In genomic region chrX:4818252-4818651, ce11 we compare ENCODE assay signal across 7 worm cellular contexts.
A peak's percentile ranks its signal among the peaks of the same experiment; 100 is the strongest.
TF ChIP-seq lines count a peak whose summit lies in the region.

Gene R08E3.3, plus strand, starts transcription at chrX:4818593.

TF ChIP-seq in whole organism, L1 larva, 84 proteins besides CTCF, POLR2A, EP300 and RAD21 (continues in another document):
- no peak for TF ChIP-seq jun-1 (tag; optimal IDR thresholded peaks at IDR 0.05; lab: Kevin White, UChicago)
- TF ChIP-seq nhr-11 (tag; optimal IDR thresholded peaks at IDR 0.05; lab: Kevin White, UChicago), result no peak
- TF ChIP-seq fos-1 (tag; optimal IDR thresholded peaks at IDR 0.05; lab: Kevin White, UChicago), result no peak
- TF ChIP-seq aly-2 (tag; optimal IDR thresholded peaks at IDR 0.05; lab: Kevin White, UChicago), result no peak
- TF ChIP-seq alr-1 (tag; optimal IDR thresholded peaks at IDR 0.05; lab: Kevin White, UChicago; ENCODE audit: borderline replicate concordance), result no peak
- no peak for TF ChIP-seq mab-9 (GFP tag; IDR thresholded peaks at IDR 0.05; lab: Robert Waterston, UW)
- TF ChIP-seq lin-39 (tag; optimal IDR thresholded peaks at IDR 0.05; lab: Kevin White, UChicago), result no peak
- TF ChIP-seq mep-1 (tag; optimal IDR thresholded peaks at IDR 0.05; lab: Kevin White, UChicago), result peak; percentile 68
- no peak for TF ChIP-seq tbx-2 (tag; optimal IDR thresholded peaks at IDR 0.05; lab: Kevin White, UChicago)
- no peak for TF ChIP-seq lin-13 (GFP tag; optimal IDR thresholded peaks at IDR 0.05; lab: Kevin White, UChicago)
- TF ChIP-seq unc-30 (tag; optimal IDR thresholded peaks at IDR 0.05; lab: Kevin White, UChicago), result no peak
- TF ChIP-seq hpl-2 (GFP tag; optimal IDR thresholded peaks at IDR 0.05; lab: Kevin White, UChicago), result no peak
- TF ChIP-seq nhr-77 (tag; optimal IDR thresholded peaks at IDR 0.05; lab: Kevin White, UChicago), result no peak
- TF ChIP-seq nhr-85 (tag; lab: Kevin White, UChicago), result peak; percentile 71

TF ChIP-seq in whole organism, L2 larva, 48 proteins besides CTCF, POLR2A, EP300 and RAD21 (continues in another document):
- TF ChIP-seq lsy-2 (tag; optimal IDR thresholded peaks at IDR 0.05; lab: Kevin White, UChicago) (peak; percentile 84 to 97), nhr-21 (tag; optimal IDR thresholded peaks at IDR 0.05; lab: Kevin White, UChicago) (peak; percentile 4), nhr-11 (tag; optimal IDR thresholded peaks at IDR 0.05; lab: Kevin White, UChicago) (no peak), sma-3 (GFP tag; optimal IDR thresholded peaks at IDR 0.05; lab: Kevin White, UChicago) (peak; percentile 3), sma-9 (GFP tag; optimal IDR thresholded peaks at IDR 0.05; lab: Kevin White, UChicago) (peak; percentile 9), sma-9 (tag; optimal IDR thresholded peaks at IDR 0.05; lab: Kevin White, UChicago) (no peak), ztf-11 (tag; optimal IDR thresholded peaks at IDR 0.05; lab: Kevin White, UChicago) (no peak), mbf-1 (tag; optimal IDR thresholded peaks at IDR 0.05; lab: Kevin White, UChicago) (no peak), alr-1 (tag; optimal IDR thresholded peaks at IDR 0.05; lab: Kevin White, UChicago) (no peak), R02D3.7 (tag; optimal IDR thresholded peaks at IDR 0.05; lab: Kevin White, UChicago) (no peak), F13H6.1 (tag; optimal IDR thresholded peaks at IDR 0.05; lab: Kevin White, UChicago) (no peak), C34F6.9 (tag; optimal IDR thresholded peaks at IDR 0.05; lab: Kevin White, UChicago) (peak; percentile 41), unc-62 (GFP tag; optimal IDR thresholded peaks at IDR 0.05; lab: Kevin White, UChicago) (no peak), unc-55 (GFP tag; optimal IDR thresholded peaks at IDR 0.05; lab: Kevin White, UChicago) (peak; percentile 43)

TF ChIP-seq in whole organism, L3 larva, 47 proteins besides CTCF, POLR2A, EP300 and RAD21:
- no peak for TF ChIP-seq lin-15B (tag; optimal IDR thresholded peaks at IDR 0.05; lab: Kevin White, UChicago)
- TF ChIP-seq sea-2 (GFP tag; optimal IDR thresholded peaks at IDR 0.05; lab: Kevin White, UChicago), result no peak
- no peak for TF ChIP-seq elt-1 (tag; optimal IDR thresholded peaks at IDR 0.05; lab: Kevin White, UChicago)
- peak; percentile 24 for TF ChIP-seq nhr-23 (tag; optimal IDR thresholded peaks at IDR 0.05; lab: Kevin White, UChicago)
- TF ChIP-seq pha-4 (tag; optimal IDR thresholded peaks at IDR 0.05; lab: Kevin White, UChicago), result peak; percentile 76
- peak; percentile 11 for TF ChIP-seq nhr-25 (tag; optimal IDR thresholded peaks at IDR 0.05; lab: Kevin White, UChicago)
- peak; percentile 64 for TF ChIP-seq nfya-1 (tag; optimal IDR thresholded peaks at IDR 0.05; lab: Kevin White, UChicago; ENCODE audit: insufficient read depth)
- TF ChIP-seq unc-39 (tag; optimal IDR thresholded peaks at IDR 0.05; lab: Kevin White, UChicago), result no peak
- TF ChIP-seq elt-2 (tag; optimal IDR thresholded peaks at IDR 0.05; lab: Kevin White, UChicago), result peak; percentile 22
- no peak for TF ChIP-seq ZK546.5 (tag; optimal IDR thresholded peaks at IDR 0.05; lab: Kevin White, UChicago)

TF ChIP-seq in whole organism, L4 larva, 104 proteins besides CTCF, POLR2A, EP300 and RAD21:
- TF ChIP-seq hlh-30 (tag; optimal IDR thresholded peaks at IDR 0.05; lab: Kevin White, UChicago; ENCODE audit: insufficient read depth) (peak; percentile 33), daf-16 (GFP tag; optimal IDR thresholded peaks at IDR 0.05; lab: Kevin White, UChicago) (no peak), daf-16 (tag; optimal IDR thresholded peaks at IDR 0.05; lab: Kevin White, UChicago) (peak; percentile 85), dve-1 (tag; optimal IDR thresholded peaks at IDR 0.05; lab: Kevin White, UChicago; ENCODE audit: insufficient read depth) (peak; percentile 56), nhr-77 (tag; optimal IDR thresholded peaks at IDR 0.05; lab: Kevin White, UChicago) (no peak), nhr-28 (tag; optimal IDR thresholded peaks at IDR 0.05; lab: Kevin White, UChicago) (peak; percentile 26), hmg-1.1 (GFP tag; IDR thresholded peaks at IDR 0.05; lab: Robert Waterston, UW) (0 out of 2 replicates have a peak, but pooled peaks have one; percentile 30), dpl-1 (GFP tag; optimal IDR thresholded peaks at IDR 0.05; lab: Kevin White, UChicago) (no peak), F26F4.8 (GFP tag; conservative IDR thresholded peaks at IDR 0.05; lab: Robert Waterston, UW) (no peak), mes-2 (tag; optimal IDR thresholded peaks at IDR 0.05; lab: Kevin White, UChicago; ENCODE audit: poor library complexity, severe bottlenecking) (peak; percentile 24), lsy-2 (tag; optimal IDR thresholded peaks at IDR 0.05; lab: Kevin White, UChicago) (peak; percentile 72 to 98), fkh-10 (GFP tag; optimal IDR thresholded peaks at IDR 0.05; lab: Kevin White, UChicago) (no peak), mep-1 (tag; optimal IDR thresholded peaks at IDR 0.05; lab: Kevin White, UChicago) (peak; percentile 39), unc-39 (tag; optimal IDR thresholded peaks at IDR 0.05; lab: Kevin White, UChicago) (no peak)
TF ChIP-seq in whole organism, L4 larva: peak in this region for 8.

TF ChIP-seq in whole organism, late embryonic, 69 proteins besides CTCF, POLR2A, EP300 and RAD21:
- TF ChIP-seq ceh-45 (GFP tag; IDR thresholded peaks at IDR 0.05; lab: Robert Waterston, UW) (no peak), elt-2 (tag; optimal IDR thresholded peaks at IDR 0.05; lab: Kevin White, UChicago) (peak; percentile 16), nfya-1 (tag; optimal IDR thresholded peaks at IDR 0.05; lab: Kevin White, UChicago) (peak; percentile 36)

TF ChIP-seq in whole organism, midembryonic, 9 proteins besides CTCF, POLR2A, EP300 and RAD21:
- no peak for TF ChIP-seq ref-1 (GFP tag; conservative IDR thresholded peaks at IDR 0.05; lab: Robert Waterston, UW)
- TF ChIP-seq cog-1 (tag; optimal IDR thresholded peaks at IDR 0.05; lab: Kevin White, UChicago), result no peak
- no peak for TF ChIP-seq flt-1 (GFP tag; IDR thresholded peaks at IDR 0.05; lab: Robert Waterston, UW)
- peak; percentile 46; the same call in 1 of the 2 replicates for TF ChIP-seq ztf-23 (GFP tag; IDR thresholded peaks at IDR 0.05; lab: Robert Waterston, UW)
- TF ChIP-seq klf-2 (GFP tag; conservative IDR thresholded peaks at IDR 0.05; lab: Robert Waterston, UW), result no peak
- no peak for TF ChIP-seq T22C8.4 (GFP tag; IDR thresholded peaks at IDR 0.05; lab: Robert Waterston, UW)
- no peak for TF ChIP-seq tab-1 (GFP tag; IDR thresholded peaks at IDR 0.05; lab: Robert Waterston, UW)
TF ChIP-seq in whole organism, midembryonic: peak in this region for 1.

TF ChIP-seq in whole organism, mixed stage, embryonic, 35 proteins besides CTCF, POLR2A, EP300 and RAD21:
- TF ChIP-seq ces-1 (GFP tag; optimal IDR thresholded peaks at IDR 0.05; lab: Kevin White, UChicago), result peak; percentile 15
- no peak for TF ChIP-seq nhr-237 (tag; optimal IDR thresholded peaks at IDR 0.05; lab: Kevin White, UChicago)
- TF ChIP-seq lsy-2 (tag; optimal IDR thresholded peaks at IDR 0.05; lab: Kevin White, UChicago), result peak; percentile 95

Comparison
In these comparisons a context has a peak if more than half of its experiments do, and no peak if none do; other contexts are left out.
1. Of the 29 proteins assayed by ChIP-seq in both whole organism, L4 larva and whole organism, L1 larva: peak only in whole organism, L4 larva: nhr-28; only in whole organism, L1 larva: dpl-1 and snpc-4; in both: lsy-2 and mep-1; in neither: 24.